Worm (Caenorhabditis elegans): Measurements from ENCODE around the gene ucp-4.
A peak's percentile ranks its signal among the peaks of the same experiment; 100 is the strongest.

Gene ucp-4

DNA sequence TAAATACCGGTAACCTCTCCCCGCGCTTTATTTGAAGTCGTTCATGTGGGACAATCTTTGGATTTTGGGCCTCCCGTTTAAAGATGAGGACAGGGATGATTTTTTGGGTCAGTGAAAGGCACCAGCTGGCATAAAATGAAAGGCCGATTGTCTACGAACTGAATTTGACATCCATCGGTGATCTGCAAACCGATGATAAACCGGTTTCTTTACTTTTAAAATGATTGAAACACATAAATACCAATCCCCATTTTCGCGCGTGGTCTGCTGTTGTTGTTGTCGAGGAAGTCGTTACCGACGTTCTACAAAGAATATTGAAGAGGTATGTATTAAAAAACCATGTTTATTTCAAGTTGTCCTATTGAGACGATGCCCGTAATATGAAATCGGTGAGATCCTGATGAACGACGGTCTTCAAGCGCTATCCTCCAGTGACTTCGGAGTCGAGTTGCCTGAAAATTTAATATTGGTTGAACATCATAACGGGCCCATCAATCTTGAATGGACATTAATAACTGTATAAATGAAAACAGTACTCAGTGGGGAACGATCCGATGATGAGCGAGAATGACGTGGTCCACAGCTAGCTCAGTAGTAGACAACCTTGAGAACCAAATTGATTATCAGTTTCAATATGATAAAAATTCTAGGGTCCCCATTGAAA, 9.0 kb downstream of the ucp-4 start:
- no peak for TF ChIP-seq ccch-3 (GFP tag; optimal IDR thresholded peaks at IDR 0.05)
- TF ChIP-seq F37B4.10 (GFP tag; IDR thresholded peaks at IDR 0.05): 0 out of 2 replicates have a peak, but pooled peaks have one; percentile 30
- no peak for TF ChIP-seq him-1 (tag; optimal IDR thresholded peaks at IDR 0.05)
- TF ChIP-seq ceh-40 (GFP tag; IDR thresholded peaks at IDR 0.05): 0 out of 2 replicates have a peak, but pooled peaks have one; percentile 76
- TF ChIP-seq hmg-1.2 (GFP tag; IDR thresholded peaks at IDR 0.05): peak; percentile 56
- no peak for TF ChIP-seq unc-130 (GFP tag; optimal IDR thresholded peaks at IDR 0.05)
- TF ChIP-seq hmg-20 (GFP tag; IDR thresholded peaks at IDR 0.05): peak; percentile 51; the same call in 1 of the 2 replicates
- peak; percentile 34; the same call in 1 of the 2 replicates for TF ChIP-seq egl-44 (GFP tag; IDR thresholded peaks at IDR 0.05)
- peak; percentile 49; the same call in 1 of the 2 replicates for TF ChIP-seq cebp-1 (GFP tag; IDR thresholded peaks at IDR 0.05)
- TF ChIP-seq cebp-1 (tag; optimal IDR thresholded peaks at IDR 0.05): peak; percentile 7
- no peak for TF ChIP-seq F57A8.1 (GFP tag; optimal IDR thresholded peaks at IDR 0.05)
- peak; percentile 62; the same call in 1 of the 2 replicates for TF ChIP-seq rcor-1 (GFP tag; IDR thresholded peaks at IDR 0.05)
- peak; percentile 59 for TF ChIP-seq madf-6 (GFP tag; IDR thresholded peaks at IDR 0.05)
- peak; percentile 82 for TF ChIP-seq K11D2.4 (GFP tag; IDR thresholded peaks at IDR 0.05)
- TF ChIP-seq B0261.1 (tag; optimal IDR thresholded peaks at IDR 0.05): no peak
- peak; percentile 8 for TF ChIP-seq F23B12.7 (tag; optimal IDR thresholded peaks at IDR 0.05; ENCODE audit: insufficient read depth)
- TF ChIP-seq F33H1.4 (GFP tag; IDR thresholded peaks at IDR 0.05): no peak
- TF ChIP-seq C17E4.6 (GFP tag; IDR thresholded peaks at IDR 0.05): peak; percentile 22; the same call in 1 of the 2 replicates
- peak; percentile 44 for TF ChIP-seq hrde-1 (tag; optimal IDR thresholded peaks at IDR 0.05; ENCODE audit: borderline replicate concordance)
- TF ChIP-seq sdz-38 (tag; optimal IDR thresholded peaks at IDR 0.05): no peak
- TF ChIP-seq nhr-27 (tag; optimal IDR thresholded peaks at IDR 0.05): peak; percentile 56
- peak; percentile 57; the same call in 1 of the 2 replicates for TF ChIP-seq aptf-3 (GFP tag; IDR thresholded peaks at IDR 0.05)
- peak; percentile 31; the same call in 1 of the 2 replicates for TF ChIP-seq egrh-3 (GFP tag; IDR thresholded peaks at IDR 0.05)
- 0 out of 2 replicates have a peak, but pooled peaks have one; percentile 8 for TF ChIP-seq bed-1 (GFP tag; IDR thresholded peaks at IDR 0.05)
- TF ChIP-seq let-526 (GFP tag; IDR thresholded peaks at IDR 0.05): peak; percentile 21; the same call in 1 of the 2 replicates
- peak; percentile 86 for TF ChIP-seq nfyb-1 (GFP tag; IDR thresholded peaks at IDR 0.05)
- TF ChIP-seq ama-1 (optimal IDR thresholded peaks at IDR 0.05): peak; percentile 85
- TF ChIP-seq ama-1 (GFP tag; optimal IDR thresholded peaks at IDR 0.05): peak in 1 of 2 experiments; percentile 45
- no peak for TF ChIP-seq lin-40 (tag; optimal IDR thresholded peaks at IDR 0.05)
- no peak for TF ChIP-seq dpff-1 (tag; optimal IDR thresholded peaks at IDR 0.05)
- no peak for TF ChIP-seq die-1 (tag; optimal IDR thresholded peaks at IDR 0.05)
- TF ChIP-seq ztf-6 (GFP tag; IDR thresholded peaks at IDR 0.05): 0 out of 2 replicates have a peak, but pooled peaks have one; percentile 7
- 0 out of 2 replicates have a peak, but pooled peaks have one; percentile 11 for TF ChIP-seq B0019.2 (GFP tag; conservative IDR thresholded peaks at IDR 0.05)
- peak; percentile 50 for TF ChIP-seq Y56A3A.18 (GFP tag; IDR thresholded peaks at IDR 0.05)
- peak; percentile 69; the same call in 1 of the 2 replicates for TF ChIP-seq ceh-58 (GFP tag; IDR thresholded peaks at IDR 0.05)
- TF ChIP-seq snpc-1.1 (tag; optimal IDR thresholded peaks at IDR 0.05; ENCODE audit: insufficient read depth): peak; percentile 15
- TF ChIP-seq lsy-27 (tag; optimal IDR thresholded peaks at IDR 0.05; ENCODE audit: borderline replicate concordance, insufficient read depth): no peak
- no peak for TF ChIP-seq madf-10 (tag; optimal IDR thresholded peaks at IDR 0.05)
- peak; percentile 59 for TF ChIP-seq ztf-28 (GFP tag; IDR thresholded peaks at IDR 0.05)
- peak; percentile 92 for TF ChIP-seq Y53G8AR.9 (GFP tag; conservative IDR thresholded peaks at IDR 0.05)
- TF ChIP-seq ZK185.1 (tag; optimal IDR thresholded peaks at IDR 0.05; ENCODE audit: poor library complexity, severe bottlenecking): peak; percentile 51
- TF ChIP-seq fkh-3 (tag; optimal IDR thresholded peaks at IDR 0.05): no peak
- 0 out of 2 replicates have a peak, but pooled peaks have one; percentile 40 for TF ChIP-seq attf-3 (GFP tag; conservative IDR thresholded peaks at IDR 0.05)
- peak; percentile 91 for TF ChIP-seq dox-1 (GFP tag; IDR thresholded peaks at IDR 0.05)
- 0 out of 2 replicates have a peak, but pooled peaks have one; percentile 27 for TF ChIP-seq lir-1 (GFP tag; conservative IDR thresholded peaks at IDR 0.05)
- TF ChIP-seq ekl-4 (GFP tag; IDR thresholded peaks at IDR 0.05): peak; percentile 77

Measured in whole organism, young adult.